Fruit fly (Drosophila melanogaster): ENCODE data around the gene CG34382.

CG34382 gene

DNA sequence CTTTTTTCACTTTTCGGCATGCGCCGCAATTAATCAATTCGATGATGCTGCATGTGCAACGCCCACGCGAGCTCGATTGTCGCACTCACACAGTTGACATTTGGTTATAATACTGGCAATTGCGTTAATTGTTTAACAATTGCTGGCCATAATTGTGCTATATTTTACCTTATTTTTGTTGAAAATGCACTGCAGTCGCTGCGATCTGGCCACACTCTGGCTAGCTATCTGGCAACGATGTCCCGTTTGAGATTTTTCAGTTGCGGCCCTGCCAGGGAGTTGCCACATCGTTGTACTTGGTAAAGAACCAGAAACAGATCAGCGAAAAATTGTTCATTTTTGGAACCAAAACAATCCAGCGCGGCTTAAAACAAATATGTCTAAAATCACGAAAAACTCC, 19.6 kb downstream of the CG34382 start, which contains the start of the genes CG6707 and CG46387 (continued):
- TF ChIP-seq CG1602 (GFP tag; optimal IDR thresholded peaks at IDR 0.05) (no peak), Xbp1 (GFP tag; optimal IDR thresholded peaks at IDR 0.05) (peak; percentile 25), CG16815 (GFP tag; optimal IDR thresholded peaks at IDR 0.05) (no peak), CG17612 (GFP tag; IDR thresholded peaks at IDR 0.05) (no peak), CG1603 (tag; optimal IDR thresholded peaks at IDR 0.05) (peak; percentile 82), gsb (GFP tag; IDR thresholded peaks at IDR 0.05) (no peak), zfh2 (GFP tag; optimal IDR thresholded peaks at IDR 0.05) (peak; percentile 11), Tbp (GFP tag; optimal IDR thresholded peaks at IDR 0.05) (no peak), usp (GFP tag; optimal IDR thresholded peaks at IDR 0.05) (no peak), Awh (GFP tag; IDR thresholded peaks at IDR 0.05) (no peak), br (optimal IDR thresholded peaks at IDR 0.05) (no peak), Myb (GFP tag; optimal IDR thresholded peaks at IDR 0.05) (peak; percentile 34), Xrp1 (GFP tag; IDR thresholded peaks at IDR 0.05) (no peak), CG14050 (GFP tag; IDR thresholded peaks at IDR 0.05) (no peak), Nf-YB (GFP tag; optimal IDR thresholded peaks at IDR 0.05) (no peak), jing (GFP tag; optimal IDR thresholded peaks at IDR 0.05) (no peak), Gug (GFP tag; IDR thresholded peaks at IDR 0.05) (peak; percentile 25; the same call in 1 of the 4 replicates), CG8924 (tag; optimal IDR thresholded peaks at IDR 0.05) (peak; percentile 74), CG1647 (GFP tag; optimal IDR thresholded peaks at IDR 0.05) (no peak), MESR4 (GFP tag; optimal IDR thresholded peaks at IDR 0.05) (peak; percentile 85), CG2116 (GFP tag; optimal IDR thresholded peaks at IDR 0.05) (peak; percentile 45), slbo (GFP tag; IDR thresholded peaks at IDR 0.05) (peak; percentile 61), CG9727 (GFP tag; optimal IDR thresholded peaks at IDR 0.05) (no peak), CG12391 (tag; optimal IDR thresholded peaks at IDR 0.05) (no peak), vfl (GFP tag; optimal IDR thresholded peaks at IDR 0.05) (no peak), grn (GFP tag; optimal IDR thresholded peaks at IDR 0.05) (no peak), CG10274 (GFP tag; optimal IDR thresholded peaks at IDR 0.05) (no peak), CG8281 (tag; optimal IDR thresholded peaks at IDR 0.05) (no peak), CG9797 (GFP tag; optimal IDR thresholded peaks at IDR 0.05) (peak; percentile 35), unc-4 (GFP tag; IDR thresholded peaks at IDR 0.05; ENCODE audit: partially characterized antibody) (0 out of 2 replicates have a peak, but pooled peaks have one; percentile 12), CG12942 (GFP tag; optimal IDR thresholded peaks at IDR 0.05) (no peak), CG4730 (GFP tag; IDR thresholded peaks at IDR 0.05) (no peak), fru (optimal IDR thresholded peaks at IDR 0.05) (no peak), Scr (GFP tag; IDR thresholded peaks at IDR 0.05; ENCODE audit: partially characterized antibody) (peak; percentile 26; the same call in 1 of the 2 replicates), repo (GFP tag; optimal IDR thresholded peaks at IDR 0.05) (no peak), CG2889 (GFP tag; IDR thresholded peaks at IDR 0.05) (no peak), pfk (GFP tag; optimal IDR thresholded peaks at IDR 0.05) (no peak), Adf1 (GFP tag; IDR thresholded peaks at IDR 0.05) (no peak), B-H1 (GFP tag; IDR thresholded peaks at IDR 0.05) (no peak), CG15479 (GFP tag; optimal IDR thresholded peaks at IDR 0.05) (no peak), Camta (GFP tag; optimal IDR thresholded peaks at IDR 0.05) (no peak), cas (GFP tag; IDR thresholded peaks at IDR 0.05) (no peak), CG4328 (GFP tag; optimal IDR thresholded peaks at IDR 0.05) (no peak), her (GFP tag; optimal IDR thresholded peaks at IDR 0.05) (no peak), danr (GFP tag; IDR thresholded peaks at IDR 0.05) (no peak), CG13287 (GFP tag; IDR thresholded peaks at IDR 0.05; ENCODE audit: partially characterized antibody) (peak; percentile 25; the same call in 1 of the 2 replicates), luna (GFP tag; optimal IDR thresholded peaks at IDR 0.05) (no peak), CG1832 (GFP tag; optimal IDR thresholded peaks at IDR 0.05) (no peak), Lhr (GFP tag; optimal IDR thresholded peaks at IDR 0.05) (peak; percentile 72), kni (GFP tag; optimal IDR thresholded peaks at IDR 0.05) (no peak), Sin3A (optimal IDR thresholded peaks at IDR 0.05) (peak; percentile 47), CG30403 (GFP tag; optimal IDR thresholded peaks at IDR 0.05) (no peak), CG15696 (tag; optimal IDR thresholded peaks at IDR 0.05) (no peak)
